Fruit fly (Drosophila melanogaster) S2 (cell line): ENCODE data around the gene CG42710.

Source experiments
- CG8478 ChIP-seq: fragments of >200 bp; optimal IDR thresholded peaks from 2 replicates; lab custom pipeline; 2018
- CTCF ChIP-seq, 2 experiments: fragments of >200 bp; optimal IDR thresholded peaks; 2 replicates each; lab custom pipeline; 2018

DNA sequence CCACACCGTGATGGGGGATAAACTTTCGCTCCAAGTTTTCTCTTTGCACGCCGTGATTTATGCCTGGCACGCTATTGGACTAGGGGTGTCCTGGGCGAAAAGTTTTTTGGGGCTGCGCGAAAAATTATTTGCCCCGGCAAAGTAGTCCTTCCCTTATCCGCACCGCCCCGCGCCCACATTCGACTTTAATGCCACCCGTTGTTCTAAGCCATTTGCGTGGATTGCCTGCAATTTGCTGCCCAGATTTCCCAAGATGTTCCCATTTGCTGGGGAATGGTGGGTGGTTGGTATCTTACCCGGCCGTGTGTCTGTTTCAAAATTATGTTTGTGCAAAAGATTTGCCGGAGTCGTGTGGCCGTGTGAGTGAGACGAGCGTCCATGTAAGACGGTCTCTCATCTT lies 16.7 kb upstream of the CG42710 start:
- TF ChIP-seq CTCF (optimal IDR thresholded peaks at IDR 0.05; lab: Kevin White, UChicago) (no peak), CG8478 (lab: Kevin White, UChicago) (no peak)
